Worm (Caenorhabditis elegans) whole organism, L1 larva: ENCODE results near the gene M110.7.

Experiments used
- C04F5.9 ChIP-seq: sonication (generic microtip); optimal IDR thresholded peaks from 2 replicates; lab custom pipeline; 2016; ENCODE audit warnings: missing genetic modification characterization, missing compliant biosample characterization
- C16A3.4 ChIP-seq: fragments of 150-350 bp; optimal IDR thresholded peaks from 2 replicates; lab custom pipeline; 2014; ENCODE audit warnings: missing biosample characterization, missing genetic modification characterization
- alr-1 ChIP-seq: fragments of 200-800 bp; sonication (Bioruptor generic); optimal IDR thresholded peaks from 2 replicates; lab custom pipeline; 2018; ENCODE audit warnings: borderline replicate concordance, mild to moderate bottlenecking, missing genetic modification characterization, missing compliant biosample characterization
- aly-2 ChIP-seq: fragments of 150-350 bp; optimal IDR thresholded peaks from 2 replicates; lab custom pipeline; 2014; ENCODE audit warnings: missing biosample characterization, missing genetic modification characterization
- blmp-1 ChIP-seq: fragments of 150-350 bp; optimal IDR thresholded peaks from 2 replicates; lab custom pipeline; 2014; ENCODE audit warnings: missing biosample characterization, missing genetic modification characterization
- ceh-8 ChIP-seq: fragments of 200-800 bp; sonication (Bioruptor generic); optimal IDR thresholded peaks from 2 replicates; lab custom pipeline; 2018; ENCODE audit warnings: mild to moderate bottlenecking, missing genetic modification characterization, moderate library complexity, missing compliant biosample characterization
- ceh-82 ChIP-seq, 3 experiments: fragments of 150-350 bp in 1 of 3; sonication (generic microtip) in 2 of 3; optimal IDR thresholded peaks; 2 replicates each; lab custom pipeline; 2014 to 2017; ENCODE audit warnings: missing biosample characterization in 3 of 3, missing genetic modification characterization in 3 of 3
- ceh-90 ChIP-seq: sonication (generic microtip); optimal IDR thresholded peaks from 2 replicates; lab custom pipeline; 2016; ENCODE audit warnings: missing genetic modification characterization, missing compliant biosample characterization
- dpl-1 ChIP-seq, 3 experiments: fragments of 150-350 bp in 2 of 3; sonication (generic microtip) in 1 of 3; optimal IDR thresholded peaks; 2 replicates each; lab custom pipeline; 2014 to 2017; ENCODE audit warnings: missing biosample characterization in 3 of 3, missing genetic modification characterization in 3 of 3, missing genetic modification reagents in 3 of 3
- dsc-1 ChIP-seq: sonication (generic microtip); optimal IDR thresholded peaks from 2 replicates; lab custom pipeline; 2016; ENCODE audit warnings: mild to moderate bottlenecking, missing genetic modification characterization, missing compliant biosample characterization
- efl-1 ChIP-seq, 4 experiments: fragments of 150-350 bp; optimal IDR thresholded peaks in 3 of 4; peaks in 1 of 4; 1 replicate in 1 of 4; 2 replicates in 3 of 4; lab custom pipeline; 2014; ENCODE audit warnings: missing biosample characterization in 2 of 4, missing genetic modification characterization in 2 of 4, missing genetic modification reagents in 2 of 4
- efl-3 ChIP-seq: fragments of 200-800 bp; sonication (Bioruptor generic); optimal IDR thresholded peaks from 2 replicates; lab custom pipeline; 2018; ENCODE audit warnings: mild to moderate bottlenecking, missing genetic modification characterization, missing compliant biosample characterization
- egl-13 ChIP-seq: sonication (generic microtip); optimal IDR thresholded peaks from 2 replicates; lab custom pipeline; 2016; ENCODE audit warnings: missing genotype, missing genetic modification reagents, missing genetic modification characterization, missing compliant biosample characterization
- egl-27 ChIP-seq, 2 experiments: fragments of 150-350 bp in 1 of 2; sonication (generic microtip); optimal IDR thresholded peaks; 3 replicates each; lab custom pipeline; 2017 to 2018; ENCODE audit warnings: missing biosample characterization in 2 of 2, missing genetic modification characterization in 2 of 2, missing genetic modification reagents in 2 of 2
- elt-2 ChIP-seq: sonication (generic microtip); optimal IDR thresholded peaks from 2 replicates; lab custom pipeline; 2016; ENCODE audit warnings: missing genetic modification characterization, mild to moderate bottlenecking, inconsistent platforms, missing compliant biosample characterization, missing genetic modification reagents
- elt-3 ChIP-seq, 6 experiments: fragments of 150-350 bp in 1 of 6; sonication (generic microtip); optimal IDR thresholded peaks; 2 replicates each; lab custom pipeline; 2017 to 2018; ENCODE audit warnings: missing biosample characterization in 6 of 6, missing genetic modification characterization in 6 of 6, inconsistent platforms in 1 of 6
- fkh-8 ChIP-seq: sonication (generic microtip); optimal IDR thresholded peaks from 2 replicates; lab custom pipeline; 2016; ENCODE audit warnings: mild to moderate bottlenecking, missing genetic modification characterization, missing compliant biosample characterization
- grh-1 ChIP-seq: fragments of 200-800 bp; sonication (Bioruptor generic); IDR thresholded peaks from 2 replicates; pipeline ENCODE4 v1.3.6; 2022; ENCODE audit warnings: missing genetic modification reagents, missing genetic modification characterization, missing compliant biosample characterization
- hlh-4 ChIP-seq: sonication (generic microtip); optimal IDR thresholded peaks from 2 replicates; lab custom pipeline; 2016; ENCODE audit warnings: mild to moderate bottlenecking, missing genetic modification characterization, missing compliant biosample characterization
- hpl-2 ChIP-seq: fragments of 150-350 bp; optimal IDR thresholded peaks from 2 replicates; lab custom pipeline; 2014; ENCODE audit warnings: missing biosample characterization, missing genetic modification reagents, missing genetic modification characterization
- isw-1 ChIP-seq: fragments of 200-800 bp; sonication (Bioruptor generic); IDR thresholded peaks from 2 replicates; pipeline ENCODE4 v1.3.6; 2022; ENCODE audit warnings: missing genetic modification characterization, missing compliant biosample characterization
- jun-1 ChIP-seq: fragments of 150-350 bp; optimal IDR thresholded peaks from 2 replicates; lab custom pipeline; 2014; ENCODE audit warnings: missing biosample characterization, missing genetic modification reagents, missing genetic modification characterization
- lin-13 ChIP-seq: fragments of 150-350 bp; optimal IDR thresholded peaks from 2 replicates; lab custom pipeline; 2014; ENCODE audit warnings: missing biosample characterization, missing genetic modification reagents, missing genetic modification characterization
- lin-14 ChIP-seq: fragments of 200-800 bp; sonication (Bioruptor generic); optimal IDR thresholded peaks from 2 replicates; lab custom pipeline; 2018; ENCODE audit warnings: mild to moderate bottlenecking, missing genetic modification characterization, moderate library complexity, missing compliant biosample characterization
- lin-15B ChIP-seq: fragments of 150-350 bp; sonication (generic microtip); optimal IDR thresholded peaks from 3 replicates; lab custom pipeline; 2014; ENCODE audit warnings: missing biosample characterization, missing genetic modification characterization
- lin-35 ChIP-seq, 2 experiments: fragments of 150-350 bp; optimal IDR thresholded peaks; 2 replicates each; lab custom pipeline; 2014; ENCODE audit warnings: missing biosample characterization in 2 of 2, missing genetic modification characterization in 2 of 2, missing genetic modification reagents in 2 of 2
- lin-39 ChIP-seq: fragments of 150-350 bp; optimal IDR thresholded peaks from 2 replicates; lab custom pipeline; 2014; ENCODE audit warnings: missing biosample characterization, missing genetic modification reagents, missing genetic modification characterization
- lsy-2 ChIP-seq, 2 experiments: fragments of 150-350 bp; optimal IDR thresholded peaks; 2 replicates each; lab custom pipeline; 2014; ENCODE audit warnings: missing biosample characterization in 2 of 2, missing genetic modification characterization in 2 of 2
- mab-9 ChIP-seq: fragments of 200-800 bp; sonication (Bioruptor generic); IDR thresholded peaks from 2 replicates; pipeline ENCODE4 v1.3.6; 2022; ENCODE audit warnings: missing genetic modification reagents, missing genetic modification characterization, missing compliant biosample characterization
- mdl-1 ChIP-seq, 2 experiments: fragments of 150-350 bp; optimal IDR thresholded peaks; 2 replicates each; lab custom pipeline; 2014 to 2017; ENCODE audit warnings: missing biosample characterization in 2 of 2, missing genetic modification characterization in 2 of 2, inconsistent platforms in 1 of 2
- mef-2 ChIP-seq: fragments of 150-350 bp; optimal IDR thresholded peaks from 2 replicates; lab custom pipeline; 2014; ENCODE audit warnings: missing biosample characterization, missing genetic modification characterization
- mep-1 ChIP-seq: fragments of 150-350 bp; optimal IDR thresholded peaks from 2 replicates; lab custom pipeline; 2014; ENCODE audit warnings: missing biosample characterization, missing genetic modification characterization
- nhr-12 ChIP-seq: sonication (generic microtip); optimal IDR thresholded peaks from 2 replicates; lab custom pipeline; 2017; ENCODE audit warnings: missing biosample characterization, missing genetic modification characterization
- nhr-19 ChIP-seq: fragments of 200-800 bp; sonication (Bioruptor generic); conservative IDR thresholded peaks from 2 replicates; pipeline ENCODE4 v1.3.6; 2022; ENCODE audit warnings: missing genetic modification characterization, missing compliant biosample characterization
- nhr-28 ChIP-seq: fragments of 150-350 bp; optimal IDR thresholded peaks from 2 replicates; lab custom pipeline; 2014; ENCODE audit warnings: missing biosample characterization, missing genetic modification characterization
- nhr-71 ChIP-seq: sonication (generic microtip); optimal IDR thresholded peaks from 2 replicates; lab custom pipeline; 2016; ENCODE audit warnings: mild to moderate bottlenecking, missing genetic modification characterization, moderate library complexity, missing compliant biosample characterization
- nhr-77 ChIP-seq: fragments of 150-350 bp; optimal IDR thresholded peaks from 2 replicates; lab custom pipeline; 2014; ENCODE audit warnings: missing biosample characterization, missing genetic modification characterization
- nhr-85 ChIP-seq: sonication (generic microtip); peaks from one replicate; lab custom pipeline; 2016; ENCODE audit warnings: missing genetic modification characterization, inconsistent platforms, missing compliant biosample characterization
- pqm-1 ChIP-seq: sonication (generic microtip); optimal IDR thresholded peaks from 3 replicates; lab custom pipeline; 2017; ENCODE audit warnings: missing biosample characterization, missing genetic modification characterization
- rnt-1 ChIP-seq: sonication (generic microtip); optimal IDR thresholded peaks from 2 replicates; lab custom pipeline; 2016; ENCODE audit warnings: mild to moderate bottlenecking, missing genetic modification characterization, moderate library complexity, missing compliant biosample characterization
- skn-1 ChIP-seq: fragments of 150-350 bp; optimal IDR thresholded peaks from 2 replicates; lab custom pipeline; 2014; ENCODE audit warnings: missing biosample characterization, missing genetic modification characterization
- snpc-4 ChIP-seq: fragments of 150-350 bp; optimal IDR thresholded peaks from 2 replicates; lab custom pipeline; 2014; ENCODE audit warnings: missing biosample characterization, missing genetic modification characterization
- snu-23 ChIP-seq: sonication (generic microtip); optimal IDR thresholded peaks from 2 replicates; lab custom pipeline; 2016; ENCODE audit warnings: missing genetic modification characterization, missing compliant biosample characterization
- sptf-1 ChIP-seq: fragments of 150-350 bp; optimal IDR thresholded peaks from 2 replicates; lab custom pipeline; 2014; ENCODE audit warnings: missing biosample characterization, missing genetic modification characterization
- sup-37 ChIP-seq: fragments of 200-800 bp; sonication (Bioruptor generic); optimal IDR thresholded peaks from 2 replicates; lab custom pipeline; 2018; ENCODE audit warnings: mild to moderate bottlenecking, missing genetic modification characterization, missing compliant biosample characterization
- swsn-7 ChIP-seq: sonication (generic microtip); optimal IDR thresholded peaks from 2 replicates; lab custom pipeline; 2016; ENCODE audit warnings: missing genetic modification characterization, missing compliant biosample characterization
- tlp-1 ChIP-seq: fragments of 150-350 bp; optimal IDR thresholded peaks from 2 replicates; lab custom pipeline; 2014; ENCODE audit warnings: missing biosample characterization, missing genetic modification characterization
- unc-30 ChIP-seq: sonication (generic microtip); optimal IDR thresholded peaks from 2 replicates; lab custom pipeline; 2017; ENCODE audit warnings: missing biosample characterization, missing genetic modification characterization
- vab-15 ChIP-seq: sonication (generic microtip); optimal IDR thresholded peaks from 2 replicates; lab custom pipeline; 2017; ENCODE audit warnings: missing genotype, mild to moderate bottlenecking, missing genetic modification characterization, missing compliant biosample characterization
- xbp-1 ChIP-seq: sonication (generic microtip); optimal IDR thresholded peaks from 2 replicates; lab custom pipeline; 2016; ENCODE audit warnings: missing genetic modification characterization, missing compliant biosample characterization

The M110.7 gene

ce11 chrII:8214367-8214766, 18.2 kb upstream of the M110.7 start, which contains the start of gene M110.10:
Gene M110.10, minus strand, starts transcription at chrII:8214467.
- no peak for TF ChIP-seq pqm-1 (tag; lab: Kevin White, UChicago)
- no peak for TF ChIP-seq nhr-28
- TF ChIP-seq efl-3 (GFP tag; lab: Kevin White, UChicago) = no peak
- no peak for TF ChIP-seq nhr-71 (tag; lab: Kevin White, UChicago)
- no peak for TF ChIP-seq sptf-1 (tag; lab: Kevin White, UChicago)
- TF ChIP-seq mab-9 (GFP tag; lab: Robert Waterston, UW) = no peak
- TF ChIP-seq rnt-1 = no peak
- TF ChIP-seq ceh-8 (GFP tag; lab: Kevin White, UChicago) = no peak
- TF ChIP-seq ceh-90 (tag; lab: Kevin White, UChicago) = no peak
- TF ChIP-seq alr-1 (tag; lab: Kevin White, UChicago) = no peak
- no peak for TF ChIP-seq aly-2 (tag; lab: Kevin White, UChicago)
- TF ChIP-seq snpc-4 (tag; lab: Kevin White, UChicago) = no peak
- TF ChIP-seq nhr-19 (GFP tag; lab: Robert Waterston, UW) = no peak
- TF ChIP-seq snu-23 (GFP tag; lab: Kevin White, UChicago) = no peak
- TF ChIP-seq vab-15 (tag; lab: Kevin White, UChicago) = no peak
- TF ChIP-seq grh-1 (GFP tag; lab: Robert Waterston, UW) = no peak

ce11 chrII:8216433-8216832, 16.2 kb upstream of the M110.7 start, which contains the start of gene M110.3:
Gene M110.3, minus strand, starts transcription at chrII:8216616.
- TF ChIP-seq elt-3 (tag; optimal IDR thresholded peaks at IDR 0.05; lab: Kevin White, UChicago) = peak in 2 of 6 experiments; percentile 2 to 17
- TF ChIP-seq rnt-1 = peak; percentile 43
- TF ChIP-seq egl-27 (tag; optimal IDR thresholded peaks at IDR 0.05; lab: Kevin White, UChicago) = no peak
- TF ChIP-seq egl-13 (tag; lab: Kevin White, UChicago) = peak; percentile 14
- peak; percentile 2 for TF ChIP-seq lin-15B (tag; lab: Kevin White, UChicago)
- peak; percentile 44 for TF ChIP-seq isw-1 (GFP tag; lab: Robert Waterston, UW)
- peak; percentile 65 for TF ChIP-seq efl-1 (optimal IDR thresholded peaks at IDR 0.05; lab: Kevin White, UChicago)
- TF ChIP-seq efl-1 (GFP tag; optimal IDR thresholded peaks at IDR 0.05 in 1 of 2; lab: Kevin White, UChicago) = peak; percentile 54 to 91
- TF ChIP-seq mdl-1 (tag; optimal IDR thresholded peaks at IDR 0.05; lab: Kevin White, UChicago) = peak in 1 of 2 experiments; percentile 39
- TF ChIP-seq fkh-8 = peak; percentile 19
- TF ChIP-seq nhr-85 (tag; lab: Kevin White, UChicago) = peak; percentile 67
- no peak for TF ChIP-seq tlp-1 (tag; lab: Kevin White, UChicago)
- TF ChIP-seq lin-35 (GFP tag; optimal IDR thresholded peaks at IDR 0.05; lab: Kevin White, UChicago) = peak; percentile 47 to 63
- peak; percentile 38 for TF ChIP-seq xbp-1
- no peak for TF ChIP-seq snpc-4 (tag; lab: Kevin White, UChicago)
- TF ChIP-seq mep-1 = peak; percentile 48
- no peak for TF ChIP-seq hlh-4 (tag; lab: Kevin White, UChicago)
- no peak for TF ChIP-seq lin-13 (GFP tag; lab: Kevin White, UChicago)
- TF ChIP-seq dsc-1 (tag; lab: Kevin White, UChicago) = peak; percentile 29
- no peak for TF ChIP-seq sup-37
- TF ChIP-seq mab-9 (GFP tag; lab: Robert Waterston, UW) = no peak
- TF ChIP-seq blmp-1 = peak; percentile 64
- no peak for TF ChIP-seq hpl-2 (GFP tag; lab: Kevin White, UChicago)
- peak; percentile 35 for TF ChIP-seq C16A3.4 (tag; lab: Kevin White, UChicago)
- TF ChIP-seq swsn-7 (tag; lab: Kevin White, UChicago) = peak; percentile 32
- no peak for TF ChIP-seq unc-30 (tag; lab: Kevin White, UChicago)
- peak; percentile 66 to 77 for TF ChIP-seq lsy-2 (tag; optimal IDR thresholded peaks at IDR 0.05; lab: Kevin White, UChicago)
- TF ChIP-seq skn-1 (tag; lab: Kevin White, UChicago) = peak; percentile 1
- peak; percentile 8 for TF ChIP-seq jun-1 (tag; lab: Kevin White, UChicago)
- TF ChIP-seq ceh-82 (tag; optimal IDR thresholded peaks at IDR 0.05; lab: Kevin White, UChicago) = peak in 2 of 3 experiments; percentile 4 to 42
- peak; percentile 18 to 58 (median 42) for TF ChIP-seq dpl-1 (GFP tag; optimal IDR thresholded peaks at IDR 0.05; lab: Kevin White, UChicago)
- TF ChIP-seq elt-2 (tag; lab: Kevin White, UChicago) = no peak
- peak; percentile 44 for TF ChIP-seq C04F5.9 (tag; lab: Kevin White, UChicago)
- TF ChIP-seq nhr-12 (tag; lab: Kevin White, UChicago) = no peak
- TF ChIP-seq mef-2 (tag; lab: Kevin White, UChicago) = no peak
- TF ChIP-seq lin-14 (GFP tag; lab: Kevin White, UChicago) = peak; percentile 68
- peak; percentile 61 for TF ChIP-seq nhr-71 (tag; lab: Kevin White, UChicago)
- no peak for TF ChIP-seq lin-39 (tag; lab: Kevin White, UChicago)
- peak; percentile 25 for TF ChIP-seq nhr-77 (tag; lab: Kevin White, UChicago)
- no peak for TF ChIP-seq nhr-28
